Worm (Caenorhabditis elegans): ENCODE results near the gene R74.8.

DNA sequence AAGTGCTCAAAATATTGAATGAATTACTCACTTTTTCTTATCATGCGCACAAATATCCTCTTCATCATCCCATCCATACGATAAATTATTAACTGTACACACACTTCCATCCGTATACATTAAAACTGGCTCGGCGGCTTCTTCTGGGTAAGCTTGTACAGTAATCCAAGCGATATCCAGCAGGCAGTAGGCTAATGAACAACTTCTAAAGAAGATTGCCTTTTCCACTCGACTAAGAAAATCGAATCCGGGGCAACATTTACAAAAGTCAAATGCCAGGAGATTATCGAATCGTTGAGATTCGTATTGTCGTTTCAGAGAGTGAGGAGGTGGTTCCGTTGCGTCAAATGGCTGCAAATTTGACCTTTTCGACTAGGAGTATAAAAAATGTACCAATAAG lies 25.3 kb downstream of the R74.8 start:
- no peak for TF ChIP-seq ztf-11 (tag; optimal IDR thresholded peaks at IDR 0.05)
- TF ChIP-seq dve-1 (tag; optimal IDR thresholded peaks at IDR 0.05; ENCODE audit: insufficient read depth): no peak
- TF ChIP-seq lir-3 (tag; optimal IDR thresholded peaks at IDR 0.05): no peak
- no peak for TF ChIP-seq lsy-2 (tag; optimal IDR thresholded peaks at IDR 0.05)
- TF ChIP-seq lin-29 (GFP tag; IDR thresholded peaks at IDR 0.05): no peak
- no peak for TF ChIP-seq Y105C5A.15 (GFP tag; IDR thresholded peaks at IDR 0.05)
- no peak for TF ChIP-seq ama-1 (optimal IDR thresholded peaks at IDR 0.05)
